Worm (Caenorhabditis elegans) whole organism, L1 larva: ENCODE results near the gene srlf-3.

Experiments
- C04F5.9 ChIP-seq: sonication (generic microtip); optimal IDR thresholded peaks from 2 replicates; lab custom pipeline; 2016; ENCODE audit warnings: missing genetic modification characterization, missing compliant biosample characterization
- F16B12.6 ChIP-seq: fragments of 150-350 bp; optimal IDR thresholded peaks from 2 replicates; lab custom pipeline; 2014; ENCODE audit warnings: missing biosample characterization, missing genetic modification characterization
- Y116A8C.19 ChIP-seq: sonication (generic microtip); optimal IDR thresholded peaks from 2 replicates; lab custom pipeline; 2016; ENCODE audit warnings: missing compliant biosample characterization, missing genetic modification characterization, borderline replicate concordance
- alr-1 ChIP-seq: fragments of 200-800 bp; sonication (Bioruptor generic); optimal IDR thresholded peaks from 2 replicates; lab custom pipeline; 2018; ENCODE audit warnings: borderline replicate concordance, mild to moderate bottlenecking, missing genetic modification characterization, missing compliant biosample characterization
- blmp-1 ChIP-seq: fragments of 150-350 bp; optimal IDR thresholded peaks from 2 replicates; lab custom pipeline; 2014; ENCODE audit warnings: missing biosample characterization, missing genetic modification characterization
- ceh-8 ChIP-seq: fragments of 200-800 bp; sonication (Bioruptor generic); optimal IDR thresholded peaks from 2 replicates; lab custom pipeline; 2018; ENCODE audit warnings: mild to moderate bottlenecking, missing genetic modification characterization, moderate library complexity, missing compliant biosample characterization
- ceh-82 ChIP-seq, 3 experiments: fragments of 150-350 bp in 1 of 3; sonication (generic microtip) in 2 of 3; optimal IDR thresholded peaks; 2 replicates each; lab custom pipeline; 2014 to 2017; ENCODE audit warnings: missing biosample characterization in 3 of 3, missing genetic modification characterization in 3 of 3
- ceh-90 ChIP-seq: sonication (generic microtip); optimal IDR thresholded peaks from 2 replicates; lab custom pipeline; 2016; ENCODE audit warnings: missing genetic modification characterization, missing compliant biosample characterization
- ces-1 ChIP-seq: fragments of 150-350 bp; optimal IDR thresholded peaks from 2 replicates; lab custom pipeline; 2014; ENCODE audit warnings: missing biosample characterization, missing genetic modification reagents, missing genetic modification characterization
- dpl-1 ChIP-seq, 3 experiments: fragments of 150-350 bp in 2 of 3; sonication (generic microtip) in 1 of 3; optimal IDR thresholded peaks; 2 replicates each; lab custom pipeline; 2014 to 2017; ENCODE audit warnings: missing biosample characterization in 3 of 3, missing genetic modification characterization in 3 of 3, missing genetic modification reagents in 3 of 3
- dsc-1 ChIP-seq: sonication (generic microtip); optimal IDR thresholded peaks from 2 replicates; lab custom pipeline; 2016; ENCODE audit warnings: mild to moderate bottlenecking, missing genetic modification characterization, missing compliant biosample characterization
- efl-3 ChIP-seq: fragments of 200-800 bp; sonication (Bioruptor generic); optimal IDR thresholded peaks from 2 replicates; lab custom pipeline; 2018; ENCODE audit warnings: mild to moderate bottlenecking, missing genetic modification characterization, missing compliant biosample characterization
- egl-13 ChIP-seq: sonication (generic microtip); optimal IDR thresholded peaks from 2 replicates; lab custom pipeline; 2016; ENCODE audit warnings: missing genotype, missing genetic modification reagents, missing genetic modification characterization, missing compliant biosample characterization
- egl-27 ChIP-seq, 2 experiments: fragments of 150-350 bp in 1 of 2; sonication (generic microtip); optimal IDR thresholded peaks; 3 replicates each; lab custom pipeline; 2017 to 2018; ENCODE audit warnings: missing biosample characterization in 2 of 2, missing genetic modification characterization in 2 of 2, missing genetic modification reagents in 2 of 2
- elt-2 ChIP-seq: sonication (generic microtip); optimal IDR thresholded peaks from 2 replicates; lab custom pipeline; 2016; ENCODE audit warnings: missing genetic modification characterization, mild to moderate bottlenecking, inconsistent platforms, missing compliant biosample characterization, missing genetic modification reagents
- elt-3 ChIP-seq, 6 experiments: fragments of 150-350 bp in 1 of 6; sonication (generic microtip); optimal IDR thresholded peaks; 2 replicates each; lab custom pipeline; 2017 to 2018; ENCODE audit warnings: missing biosample characterization in 6 of 6, missing genetic modification characterization in 6 of 6, inconsistent platforms in 1 of 6
- ets-5 ChIP-seq: fragments of 200-800 bp; sonication (Bioruptor generic); IDR thresholded peaks from 2 replicates; pipeline ENCODE4 v1.3.6; 2022; ENCODE audit warnings: missing genetic modification characterization, missing compliant biosample characterization
- fkh-10 ChIP-seq: sonication (generic microtip); optimal IDR thresholded peaks from 2 replicates; lab custom pipeline; 2017; ENCODE audit warnings: missing biosample characterization, missing genetic modification reagents, missing genetic modification characterization
- fos-1 ChIP-seq: fragments of 150-350 bp; optimal IDR thresholded peaks from 2 replicates; lab custom pipeline; 2014; ENCODE audit warnings: missing biosample characterization, missing genetic modification characterization
- grh-1 ChIP-seq: fragments of 200-800 bp; sonication (Bioruptor generic); IDR thresholded peaks from 2 replicates; pipeline ENCODE4 v1.3.6; 2022; ENCODE audit warnings: missing genetic modification reagents, missing genetic modification characterization, missing compliant biosample characterization
- hlh-17 ChIP-seq: fragments of 200-800 bp; sonication (Bioruptor generic); optimal IDR thresholded peaks from 2 replicates; lab custom pipeline; 2018; ENCODE audit warnings: missing genetic modification characterization, mild to moderate bottlenecking, missing compliant biosample characterization, moderate library complexity, borderline replicate concordance
- hlh-4 ChIP-seq: sonication (generic microtip); optimal IDR thresholded peaks from 2 replicates; lab custom pipeline; 2016; ENCODE audit warnings: mild to moderate bottlenecking, missing genetic modification characterization, missing compliant biosample characterization
- hpl-2 ChIP-seq: fragments of 150-350 bp; optimal IDR thresholded peaks from 2 replicates; lab custom pipeline; 2014; ENCODE audit warnings: missing biosample characterization, missing genetic modification reagents, missing genetic modification characterization
- isw-1 ChIP-seq: fragments of 200-800 bp; sonication (Bioruptor generic); IDR thresholded peaks from 2 replicates; pipeline ENCODE4 v1.3.6; 2022; ENCODE audit warnings: missing genetic modification characterization, missing compliant biosample characterization
- jun-1 ChIP-seq: fragments of 150-350 bp; optimal IDR thresholded peaks from 2 replicates; lab custom pipeline; 2014; ENCODE audit warnings: missing biosample characterization, missing genetic modification reagents, missing genetic modification characterization
- lin-13 ChIP-seq: fragments of 150-350 bp; optimal IDR thresholded peaks from 2 replicates; lab custom pipeline; 2014; ENCODE audit warnings: missing biosample characterization, missing genetic modification reagents, missing genetic modification characterization
- lin-14 ChIP-seq: fragments of 200-800 bp; sonication (Bioruptor generic); optimal IDR thresholded peaks from 2 replicates; lab custom pipeline; 2018; ENCODE audit warnings: mild to moderate bottlenecking, missing genetic modification characterization, moderate library complexity, missing compliant biosample characterization
- lin-15B ChIP-seq: fragments of 150-350 bp; sonication (generic microtip); optimal IDR thresholded peaks from 3 replicates; lab custom pipeline; 2014; ENCODE audit warnings: missing biosample characterization, missing genetic modification characterization
- lir-3 ChIP-seq: sonication (generic microtip); optimal IDR thresholded peaks from 2 replicates; lab custom pipeline; 2016; ENCODE audit warnings: mild to moderate bottlenecking, missing genetic modification characterization, moderate library complexity, missing compliant biosample characterization; ENCODE audit not compliant: poor library complexity
- lsy-2 ChIP-seq, 2 experiments: fragments of 150-350 bp; optimal IDR thresholded peaks; 2 replicates each; lab custom pipeline; 2014; ENCODE audit warnings: missing biosample characterization in 2 of 2, missing genetic modification characterization in 2 of 2
- mab-9 ChIP-seq: fragments of 200-800 bp; sonication (Bioruptor generic); IDR thresholded peaks from 2 replicates; pipeline ENCODE4 v1.3.6; 2022; ENCODE audit warnings: missing genetic modification reagents, missing genetic modification characterization, missing compliant biosample characterization
- mdl-1 ChIP-seq, 2 experiments: fragments of 150-350 bp; optimal IDR thresholded peaks; 2 replicates each; lab custom pipeline; 2014 to 2017; ENCODE audit warnings: missing biosample characterization in 2 of 2, missing genetic modification characterization in 2 of 2, inconsistent platforms in 1 of 2
- mep-1 ChIP-seq: fragments of 150-350 bp; optimal IDR thresholded peaks from 2 replicates; lab custom pipeline; 2014; ENCODE audit warnings: missing biosample characterization, missing genetic modification characterization
- nhr-12 ChIP-seq: sonication (generic microtip); optimal IDR thresholded peaks from 2 replicates; lab custom pipeline; 2017; ENCODE audit warnings: missing biosample characterization, missing genetic modification characterization
- nhr-19 ChIP-seq: fragments of 200-800 bp; sonication (Bioruptor generic); conservative IDR thresholded peaks from 2 replicates; pipeline ENCODE4 v1.3.6; 2022; ENCODE audit warnings: missing genetic modification characterization, missing compliant biosample characterization
- nhr-20 ChIP-seq: sonication (generic microtip); optimal IDR thresholded peaks from 2 replicates; lab custom pipeline; 2016; ENCODE audit warnings: mild to moderate bottlenecking, missing genetic modification characterization, missing compliant biosample characterization
- nhr-237 ChIP-seq: fragments of 150-350 bp; optimal IDR thresholded peaks from 2 replicates; lab custom pipeline; 2014; ENCODE audit warnings: missing biosample characterization, missing genetic modification characterization
- nhr-47 ChIP-seq: sonication (generic microtip); optimal IDR thresholded peaks from 2 replicates; lab custom pipeline; 2016; ENCODE audit warnings: mild to moderate bottlenecking, missing genetic modification characterization, moderate library complexity, missing compliant biosample characterization
- nhr-71 ChIP-seq: sonication (generic microtip); optimal IDR thresholded peaks from 2 replicates; lab custom pipeline; 2016; ENCODE audit warnings: mild to moderate bottlenecking, missing genetic modification characterization, moderate library complexity, missing compliant biosample characterization
- nhr-76 ChIP-seq: sonication (generic microtip); optimal IDR thresholded peaks from 2 replicates; lab custom pipeline; 2017; ENCODE audit warnings: missing biosample characterization, missing genetic modification characterization
- nhr-77 ChIP-seq: fragments of 150-350 bp; optimal IDR thresholded peaks from 2 replicates; lab custom pipeline; 2014; ENCODE audit warnings: missing biosample characterization, missing genetic modification characterization
- nhr-84 ChIP-seq: sonication (generic microtip); optimal IDR thresholded peaks from 2 replicates; lab custom pipeline; 2017; ENCODE audit warnings: missing biosample characterization, missing genetic modification characterization
- pag-3 ChIP-seq: sonication (generic microtip); optimal IDR thresholded peaks from 2 replicates; lab custom pipeline; 2017; ENCODE audit warnings: missing genetic modification characterization, mild to moderate bottlenecking, missing compliant biosample characterization, antibody characterized with exemption, borderline replicate concordance; ENCODE audit not compliant: insufficient read depth
- tbx-2 ChIP-seq: sonication (generic microtip); optimal IDR thresholded peaks from 2 replicates; lab custom pipeline; 2016; ENCODE audit warnings: missing genetic modification characterization, missing compliant biosample characterization
- unc-130 ChIP-seq: fragments of 150-350 bp; optimal IDR thresholded peaks from 2 replicates; lab custom pipeline; 2017; ENCODE audit warnings: missing biosample characterization, missing genetic modification characterization, inconsistent platforms
- unc-30 ChIP-seq: sonication (generic microtip); optimal IDR thresholded peaks from 2 replicates; lab custom pipeline; 2017; ENCODE audit warnings: missing biosample characterization, missing genetic modification characterization
- unc-62 ChIP-seq: fragments of 150-350 bp; optimal IDR thresholded peaks from 2 replicates; lab custom pipeline; 2014; ENCODE audit warnings: missing biosample characterization, missing genetic modification reagents, missing genetic modification characterization
- vab-15 ChIP-seq: sonication (generic microtip); optimal IDR thresholded peaks from 2 replicates; lab custom pipeline; 2017; ENCODE audit warnings: missing genotype, mild to moderate bottlenecking, missing genetic modification characterization, missing compliant biosample characterization
- xbp-1 ChIP-seq: sonication (generic microtip); optimal IDR thresholded peaks from 2 replicates; lab custom pipeline; 2016; ENCODE audit warnings: missing genetic modification characterization, missing compliant biosample characterization
- zag-1 ChIP-seq: fragments of 150-350 bp; optimal IDR thresholded peaks from 2 replicates; lab custom pipeline; 2014; ENCODE audit warnings: missing biosample characterization, missing genetic modification characterization
- zip-4 ChIP-seq: fragments of 200-800 bp; sonication (Bioruptor generic); optimal IDR thresholded peaks from 2 replicates; lab custom pipeline; 2018; ENCODE audit warnings: mild to moderate bottlenecking, missing genetic modification characterization, moderate library complexity, missing compliant biosample characterization
- ztf-4 ChIP-seq: fragments of 150-350 bp; optimal IDR thresholded peaks from 2 replicates; lab custom pipeline; 2014; ENCODE audit warnings: missing biosample characterization, missing genetic modification characterization

Gene srlf-3

DNA sequence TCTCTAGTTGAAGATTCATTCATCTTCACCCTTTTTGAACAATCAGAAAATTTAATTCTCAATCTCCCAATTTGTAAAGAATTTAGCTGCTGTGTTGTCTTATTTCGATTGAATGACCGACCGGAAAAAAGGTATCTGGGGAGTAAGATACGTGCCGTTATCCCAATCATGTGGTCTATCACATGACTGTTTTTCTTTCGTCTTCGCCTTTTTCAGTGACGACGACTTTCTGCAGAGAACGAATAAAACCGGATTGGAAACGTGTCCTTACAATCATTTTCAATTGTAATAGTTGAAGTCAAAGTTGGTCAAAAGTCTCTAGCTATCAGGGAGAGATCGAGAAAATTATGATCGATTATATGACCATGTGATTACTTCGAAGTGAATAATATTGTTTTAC lies 41.8 kb downstream of the srlf-3 start:
- no peak for TF ChIP-seq egl-27 (tag; optimal IDR thresholded peaks at IDR 0.05; lab: Kevin White, UChicago)
- peak; percentile 72 for TF ChIP-seq xbp-1 (tag; lab: Kevin White, UChicago)
- TF ChIP-seq lin-13 (GFP tag; lab: Kevin White, UChicago) = peak; percentile 26
- TF ChIP-seq dpl-1 (GFP tag; optimal IDR thresholded peaks at IDR 0.05; lab: Kevin White, UChicago) = peak in 2 of 3 experiments; percentile 33 to 46
- peak; percentile 77 for TF ChIP-seq mep-1
- TF ChIP-seq ztf-4 (tag; lab: Kevin White, UChicago) = peak; percentile 29
- no peak for TF ChIP-seq hpl-2 (GFP tag; lab: Kevin White, UChicago)
- no peak for TF ChIP-seq C04F5.9 (tag; lab: Kevin White, UChicago)
- TF ChIP-seq ets-5 (GFP tag; lab: Robert Waterston, UW) = no peak
- no peak for TF ChIP-seq fos-1 (tag; lab: Kevin White, UChicago)
- TF ChIP-seq pag-3 (tag; lab: Kevin White, UChicago) = no peak
- TF ChIP-seq nhr-84 (tag; lab: Kevin White, UChicago) = no peak
- peak; percentile 92 for TF ChIP-seq nhr-71 (tag; lab: Kevin White, UChicago)
- peak; percentile 78 for TF ChIP-seq unc-130 (tag; lab: Kevin White, UChicago)
- TF ChIP-seq nhr-12 (tag; lab: Kevin White, UChicago) = no peak
- TF ChIP-seq alr-1 = no peak
- TF ChIP-seq blmp-1 (tag; lab: Kevin White, UChicago) = peak; percentile 92
- TF ChIP-seq mab-9 (GFP tag; lab: Robert Waterston, UW) = no peak
- peak; percentile 40 to 74 for TF ChIP-seq lsy-2 (tag; optimal IDR thresholded peaks at IDR 0.05; lab: Kevin White, UChicago)
- no peak for TF ChIP-seq fkh-10
- TF ChIP-seq hlh-17 (GFP tag; lab: Kevin White, UChicago) = no peak
- no peak for TF ChIP-seq dsc-1 (tag; lab: Kevin White, UChicago)
- no peak for TF ChIP-seq elt-2 (tag; lab: Kevin White, UChicago)
- TF ChIP-seq nhr-20 (tag; lab: Kevin White, UChicago) = peak; percentile 92
- no peak for TF ChIP-seq ceh-90 (tag; lab: Kevin White, UChicago)
- TF ChIP-seq lir-3 (tag; lab: Kevin White, UChicago) = peak; percentile 6
- TF ChIP-seq unc-30 (tag; lab: Kevin White, UChicago) = no peak
- peak; percentile 72 for TF ChIP-seq tbx-2
- TF ChIP-seq zag-1 (tag; lab: Kevin White, UChicago) = no peak
- no peak for TF ChIP-seq nhr-76 (tag; lab: Kevin White, UChicago)
- no peak for TF ChIP-seq nhr-237
- TF ChIP-seq ceh-82 (tag; optimal IDR thresholded peaks at IDR 0.05; lab: Kevin White, UChicago) = no peak
- TF ChIP-seq egl-13 (tag; lab: Kevin White, UChicago) = no peak
- no peak for TF ChIP-seq nhr-77
- no peak for TF ChIP-seq zip-4 (GFP tag; lab: Kevin White, UChicago)
- peak; percentile 95 for TF ChIP-seq grh-1
- peak; percentile 84 for TF ChIP-seq nhr-19 (GFP tag; lab: Robert Waterston, UW)
- peak; percentile 69 for TF ChIP-seq nhr-47 (tag; lab: Kevin White, UChicago)
- no peak for TF ChIP-seq isw-1
- peak; percentile 82 for TF ChIP-seq lin-14 (GFP tag; lab: Kevin White, UChicago)
- no peak for TF ChIP-seq Y116A8C.19 (tag; lab: Kevin White, UChicago)
- peak in 5 of 6 experiments; percentile 25 to 99 (median 70) for TF ChIP-seq elt-3 (tag; optimal IDR thresholded peaks at IDR 0.05; lab: Kevin White, UChicago)
- no peak for TF ChIP-seq unc-62
- TF ChIP-seq efl-3 (GFP tag; lab: Kevin White, UChicago) = no peak
- no peak for TF ChIP-seq vab-15
- TF ChIP-seq ces-1 (GFP tag; lab: Kevin White, UChicago) = no peak
- TF ChIP-seq lin-15B = no peak
- TF ChIP-seq hlh-4 = no peak
- TF ChIP-seq mdl-1 (tag; optimal IDR thresholded peaks at IDR 0.05; lab: Kevin White, UChicago) = peak in 1 of 2 experiments; percentile 76
- no peak for TF ChIP-seq ceh-8 (GFP tag; lab: Kevin White, UChicago)
- peak; percentile 22 for TF ChIP-seq jun-1 (tag; lab: Kevin White, UChicago)
- TF ChIP-seq F16B12.6 (tag; lab: Kevin White, UChicago) = no peak
